Worm (Caenorhabditis elegans) whole organism, L1 larva: ENCODE data around the gene selt-1.1.

Experiments used
- C16A3.4 ChIP-seq: fragments of 150-350 bp; optimal IDR thresholded peaks from 2 replicates; lab custom pipeline; 2014; ENCODE audit warnings: missing biosample characterization, missing genetic modification characterization
- F16B12.6 ChIP-seq: fragments of 150-350 bp; optimal IDR thresholded peaks from 2 replicates; lab custom pipeline; 2014; ENCODE audit warnings: missing biosample characterization, missing genetic modification characterization
- aly-2 ChIP-seq: fragments of 150-350 bp; optimal IDR thresholded peaks from 2 replicates; lab custom pipeline; 2014; ENCODE audit warnings: missing biosample characterization, missing genetic modification characterization
- blmp-1 ChIP-seq: fragments of 150-350 bp; optimal IDR thresholded peaks from 2 replicates; lab custom pipeline; 2014; ENCODE audit warnings: missing biosample characterization, missing genetic modification characterization
- ceh-63 ChIP-seq: fragments of 200-800 bp; sonication (Bioruptor generic); optimal IDR thresholded peaks from 2 replicates; lab custom pipeline; 2018; ENCODE audit warnings: mild to moderate bottlenecking, missing genetic modification characterization, missing compliant biosample characterization
- ceh-8 ChIP-seq: fragments of 200-800 bp; sonication (Bioruptor generic); optimal IDR thresholded peaks from 2 replicates; lab custom pipeline; 2018; ENCODE audit warnings: mild to moderate bottlenecking, missing genetic modification characterization, moderate library complexity, missing compliant biosample characterization
- ceh-82 ChIP-seq, 3 experiments: fragments of 150-350 bp in 1 of 3; sonication (generic microtip) in 2 of 3; optimal IDR thresholded peaks; 2 replicates each; lab custom pipeline; 2014 to 2017; ENCODE audit warnings: missing biosample characterization in 3 of 3, missing genetic modification characterization in 3 of 3
- ceh-90 ChIP-seq: sonication (generic microtip); optimal IDR thresholded peaks from 2 replicates; lab custom pipeline; 2016; ENCODE audit warnings: missing genetic modification characterization, missing compliant biosample characterization
- ces-1 ChIP-seq: fragments of 150-350 bp; optimal IDR thresholded peaks from 2 replicates; lab custom pipeline; 2014; ENCODE audit warnings: missing biosample characterization, missing genetic modification reagents, missing genetic modification characterization
- dpl-1 ChIP-seq, 3 experiments: fragments of 150-350 bp in 2 of 3; sonication (generic microtip) in 1 of 3; optimal IDR thresholded peaks; 2 replicates each; lab custom pipeline; 2014 to 2017; ENCODE audit warnings: missing biosample characterization in 3 of 3, missing genetic modification characterization in 3 of 3, missing genetic modification reagents in 3 of 3
- dsc-1 ChIP-seq: sonication (generic microtip); optimal IDR thresholded peaks from 2 replicates; lab custom pipeline; 2016; ENCODE audit warnings: mild to moderate bottlenecking, missing genetic modification characterization, missing compliant biosample characterization
- efl-1 ChIP-seq, 4 experiments: fragments of 150-350 bp; optimal IDR thresholded peaks in 3 of 4; peaks in 1 of 4; 1 replicate in 1 of 4; 2 replicates in 3 of 4; lab custom pipeline; 2014; ENCODE audit warnings: missing biosample characterization in 2 of 4, missing genetic modification characterization in 2 of 4, missing genetic modification reagents in 2 of 4
- efl-3 ChIP-seq: fragments of 200-800 bp; sonication (Bioruptor generic); optimal IDR thresholded peaks from 2 replicates; lab custom pipeline; 2018; ENCODE audit warnings: mild to moderate bottlenecking, missing genetic modification characterization, missing compliant biosample characterization
- elt-3 ChIP-seq, 6 experiments: fragments of 150-350 bp in 1 of 6; sonication (generic microtip); optimal IDR thresholded peaks; 2 replicates each; lab custom pipeline; 2017 to 2018; ENCODE audit warnings: missing biosample characterization in 6 of 6, missing genetic modification characterization in 6 of 6, inconsistent platforms in 1 of 6
- fkh-10 ChIP-seq: sonication (generic microtip); optimal IDR thresholded peaks from 2 replicates; lab custom pipeline; 2017; ENCODE audit warnings: missing biosample characterization, missing genetic modification reagents, missing genetic modification characterization
- irx-1 ChIP-seq: sonication (generic microtip); optimal IDR thresholded peaks from 2 replicates; lab custom pipeline; 2016; ENCODE audit warnings: missing genetic modification characterization, missing compliant biosample characterization
- jun-1 ChIP-seq: fragments of 150-350 bp; optimal IDR thresholded peaks from 2 replicates; lab custom pipeline; 2014; ENCODE audit warnings: missing biosample characterization, missing genetic modification reagents, missing genetic modification characterization
- lin-14 ChIP-seq: fragments of 200-800 bp; sonication (Bioruptor generic); optimal IDR thresholded peaks from 2 replicates; lab custom pipeline; 2018; ENCODE audit warnings: mild to moderate bottlenecking, missing genetic modification characterization, moderate library complexity, missing compliant biosample characterization
- lin-35 ChIP-seq, 2 experiments: fragments of 150-350 bp; optimal IDR thresholded peaks; 2 replicates each; lab custom pipeline; 2014; ENCODE audit warnings: missing biosample characterization in 2 of 2, missing genetic modification characterization in 2 of 2, missing genetic modification reagents in 2 of 2
- lsy-2 ChIP-seq, 2 experiments: fragments of 150-350 bp; optimal IDR thresholded peaks; 2 replicates each; lab custom pipeline; 2014; ENCODE audit warnings: missing biosample characterization in 2 of 2, missing genetic modification characterization in 2 of 2
- mdl-1 ChIP-seq, 2 experiments: fragments of 150-350 bp; optimal IDR thresholded peaks; 2 replicates each; lab custom pipeline; 2014 to 2017; ENCODE audit warnings: missing biosample characterization in 2 of 2, missing genetic modification characterization in 2 of 2, inconsistent platforms in 1 of 2
- mep-1 ChIP-seq: fragments of 150-350 bp; optimal IDR thresholded peaks from 2 replicates; lab custom pipeline; 2014; ENCODE audit warnings: missing biosample characterization, missing genetic modification characterization
- nhr-20 ChIP-seq: sonication (generic microtip); optimal IDR thresholded peaks from 2 replicates; lab custom pipeline; 2016; ENCODE audit warnings: mild to moderate bottlenecking, missing genetic modification characterization, missing compliant biosample characterization
- nhr-28 ChIP-seq: fragments of 150-350 bp; optimal IDR thresholded peaks from 2 replicates; lab custom pipeline; 2014; ENCODE audit warnings: missing biosample characterization, missing genetic modification characterization
- nhr-47 ChIP-seq: sonication (generic microtip); optimal IDR thresholded peaks from 2 replicates; lab custom pipeline; 2016; ENCODE audit warnings: mild to moderate bottlenecking, missing genetic modification characterization, moderate library complexity, missing compliant biosample characterization
- nhr-71 ChIP-seq: sonication (generic microtip); optimal IDR thresholded peaks from 2 replicates; lab custom pipeline; 2016; ENCODE audit warnings: mild to moderate bottlenecking, missing genetic modification characterization, moderate library complexity, missing compliant biosample characterization
- nhr-76 ChIP-seq: sonication (generic microtip); optimal IDR thresholded peaks from 2 replicates; lab custom pipeline; 2017; ENCODE audit warnings: missing biosample characterization, missing genetic modification characterization
- nhr-84 ChIP-seq: sonication (generic microtip); optimal IDR thresholded peaks from 2 replicates; lab custom pipeline; 2017; ENCODE audit warnings: missing biosample characterization, missing genetic modification characterization
- nhr-85 ChIP-seq: sonication (generic microtip); peaks from one replicate; lab custom pipeline; 2016; ENCODE audit warnings: missing genetic modification characterization, inconsistent platforms, missing compliant biosample characterization
- nhr-90 ChIP-seq: sonication (generic microtip); optimal IDR thresholded peaks from 2 replicates; lab custom pipeline; 2016; ENCODE audit warnings: mild to moderate bottlenecking, missing genetic modification characterization, missing compliant biosample characterization; ENCODE audit not compliant: poor library complexity
- pag-3 ChIP-seq: sonication (generic microtip); optimal IDR thresholded peaks from 2 replicates; lab custom pipeline; 2017; ENCODE audit warnings: missing genetic modification characterization, mild to moderate bottlenecking, missing compliant biosample characterization, antibody characterized with exemption, borderline replicate concordance; ENCODE audit not compliant: insufficient read depth
- rnt-1 ChIP-seq: sonication (generic microtip); optimal IDR thresholded peaks from 2 replicates; lab custom pipeline; 2016; ENCODE audit warnings: mild to moderate bottlenecking, missing genetic modification characterization, moderate library complexity, missing compliant biosample characterization
- skn-1 ChIP-seq: fragments of 150-350 bp; optimal IDR thresholded peaks from 2 replicates; lab custom pipeline; 2014; ENCODE audit warnings: missing biosample characterization, missing genetic modification characterization
- snpc-4 ChIP-seq: fragments of 150-350 bp; optimal IDR thresholded peaks from 2 replicates; lab custom pipeline; 2014; ENCODE audit warnings: missing biosample characterization, missing genetic modification characterization
- snu-23 ChIP-seq: sonication (generic microtip); optimal IDR thresholded peaks from 2 replicates; lab custom pipeline; 2016; ENCODE audit warnings: missing genetic modification characterization, missing compliant biosample characterization
- sox-4 ChIP-seq: sonication (generic microtip); optimal IDR thresholded peaks from 2 replicates; lab custom pipeline; 2016; ENCODE audit warnings: missing genetic modification characterization, missing compliant biosample characterization
- sup-37 ChIP-seq: fragments of 200-800 bp; sonication (Bioruptor generic); optimal IDR thresholded peaks from 2 replicates; lab custom pipeline; 2018; ENCODE audit warnings: mild to moderate bottlenecking, missing genetic modification characterization, missing compliant biosample characterization
- swsn-7 ChIP-seq: sonication (generic microtip); optimal IDR thresholded peaks from 2 replicates; lab custom pipeline; 2016; ENCODE audit warnings: missing genetic modification characterization, missing compliant biosample characterization
- tbx-2 ChIP-seq: sonication (generic microtip); optimal IDR thresholded peaks from 2 replicates; lab custom pipeline; 2016; ENCODE audit warnings: missing genetic modification characterization, missing compliant biosample characterization
- tlp-1 ChIP-seq: fragments of 150-350 bp; optimal IDR thresholded peaks from 2 replicates; lab custom pipeline; 2014; ENCODE audit warnings: missing biosample characterization, missing genetic modification characterization
- unc-130 ChIP-seq: fragments of 150-350 bp; optimal IDR thresholded peaks from 2 replicates; lab custom pipeline; 2017; ENCODE audit warnings: missing biosample characterization, missing genetic modification characterization, inconsistent platforms
- unc-30 ChIP-seq: sonication (generic microtip); optimal IDR thresholded peaks from 2 replicates; lab custom pipeline; 2017; ENCODE audit warnings: missing biosample characterization, missing genetic modification characterization
- unc-62 ChIP-seq: fragments of 150-350 bp; optimal IDR thresholded peaks from 2 replicates; lab custom pipeline; 2014; ENCODE audit warnings: missing biosample characterization, missing genetic modification reagents, missing genetic modification characterization
- unc-86 ChIP-seq: sonication (generic microtip); optimal IDR thresholded peaks from 2 replicates; lab custom pipeline; 2016; ENCODE audit warnings: missing genetic modification characterization, missing compliant biosample characterization
- xbp-1 ChIP-seq: sonication (generic microtip); optimal IDR thresholded peaks from 2 replicates; lab custom pipeline; 2016; ENCODE audit warnings: missing genetic modification characterization, missing compliant biosample characterization
- zag-1 ChIP-seq: fragments of 150-350 bp; optimal IDR thresholded peaks from 2 replicates; lab custom pipeline; 2014; ENCODE audit warnings: missing biosample characterization, missing genetic modification characterization
- zip-4 ChIP-seq: fragments of 200-800 bp; sonication (Bioruptor generic); optimal IDR thresholded peaks from 2 replicates; lab custom pipeline; 2018; ENCODE audit warnings: mild to moderate bottlenecking, missing genetic modification characterization, moderate library complexity, missing compliant biosample characterization
- ztf-4 ChIP-seq: fragments of 150-350 bp; optimal IDR thresholded peaks from 2 replicates; lab custom pipeline; 2014; ENCODE audit warnings: missing biosample characterization, missing genetic modification characterization

Gene selt-1.1

DNA sequence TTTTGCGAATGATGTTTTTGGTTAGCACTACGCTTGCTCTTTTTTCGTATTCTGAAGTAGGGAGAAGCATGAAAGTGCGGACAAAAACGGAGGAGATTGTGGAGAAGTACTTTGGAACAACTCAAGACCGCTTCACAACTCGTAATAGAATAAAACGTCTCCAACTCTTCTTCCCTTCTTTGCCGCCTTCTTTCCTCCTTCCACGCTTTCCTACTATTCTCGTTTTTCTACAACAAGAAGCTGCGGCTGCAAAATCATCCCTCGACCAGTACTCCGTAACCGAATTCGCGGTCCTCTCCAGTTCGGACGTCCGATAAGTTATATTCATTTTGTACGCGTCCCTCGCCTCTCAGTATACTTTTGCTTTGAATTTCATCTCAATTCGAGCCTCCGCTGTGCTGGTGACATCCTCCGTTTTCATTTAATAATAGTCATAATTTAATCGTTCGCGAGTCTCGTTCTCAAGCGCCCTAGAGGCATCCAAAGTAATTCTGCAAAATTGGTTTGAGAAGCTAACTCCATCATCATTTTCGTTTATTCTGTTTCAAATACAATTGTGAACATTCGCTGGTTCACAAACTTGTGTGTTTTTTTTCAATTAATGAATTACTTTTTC lies 23.6 kb upstream of the selt-1.1 start:
- peak; percentile 68 for TF ChIP-seq lin-14 (GFP tag; lab: Kevin White, UChicago)
- no peak for TF ChIP-seq tlp-1 (tag; lab: Kevin White, UChicago)
- TF ChIP-seq unc-30 (tag; lab: Kevin White, UChicago): no peak
- peak; percentile 53 for TF ChIP-seq fkh-10 (GFP tag; lab: Kevin White, UChicago)
- no peak for TF ChIP-seq lin-35 (GFP tag; optimal IDR thresholded peaks at IDR 0.05; lab: Kevin White, UChicago)
- TF ChIP-seq efl-1 (optimal IDR thresholded peaks at IDR 0.05; lab: Kevin White, UChicago): no peak
- no peak for TF ChIP-seq efl-1 (GFP tag; optimal IDR thresholded peaks at IDR 0.05 in 1 of 2; lab: Kevin White, UChicago)
- peak; percentile 56 for TF ChIP-seq ces-1 (GFP tag; lab: Kevin White, UChicago)
- TF ChIP-seq ceh-63: no peak
- no peak for TF ChIP-seq ceh-90 (tag; lab: Kevin White, UChicago)

DNA sequence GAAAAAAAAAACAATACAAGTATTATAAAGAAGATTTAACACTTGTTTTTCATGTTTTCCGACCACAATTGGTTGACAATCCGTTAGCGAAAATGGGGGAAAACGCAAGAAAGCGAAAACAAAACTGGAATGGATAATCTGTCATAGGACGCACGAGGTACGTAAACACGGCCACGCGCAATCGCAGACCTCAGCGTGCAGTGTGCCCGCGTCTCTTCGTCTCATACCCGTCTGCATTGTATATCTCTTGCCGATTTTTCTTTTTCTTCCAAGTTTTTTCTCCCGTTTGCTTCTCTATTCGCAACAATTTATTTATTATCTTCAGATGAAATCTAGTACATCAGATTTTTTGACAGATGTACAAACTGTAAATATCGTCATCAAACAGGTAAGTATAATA lies 17.4 kb upstream of the selt-1.1 start, which contains the start of gene trpp-9:
Gene trpp-9 (plus strand): TSS at position 261 of the 400 bp plus-strand sequence.
- TF ChIP-seq zip-4 (GFP tag; lab: Kevin White, UChicago) (no peak), efl-3 (GFP tag; lab: Kevin White, UChicago) (no peak), snpc-4 (tag; lab: Kevin White, UChicago) (no peak), irx-1 (tag; lab: Kevin White, UChicago) (peak; percentile 32), unc-86 (tag; lab: Kevin White, UChicago) (no peak), lin-14 (GFP tag; lab: Kevin White, UChicago) (peak; percentile 80), nhr-28 (tag; lab: Kevin White, UChicago) (no peak), pag-3 (tag; lab: Kevin White, UChicago) (no peak), nhr-71 (tag; lab: Kevin White, UChicago) (peak; percentile 60), unc-130 (peak; percentile 52), sox-4 (tag; lab: Kevin White, UChicago) (no peak), nhr-90 (peak; percentile 33), zag-1 (tag; lab: Kevin White, UChicago) (no peak), rnt-1 (peak; percentile 57), unc-30 (tag; lab: Kevin White, UChicago) (no peak), aly-2 (no peak), dsc-1 (tag; lab: Kevin White, UChicago) (peak; percentile 48), C16A3.4 (tag; lab: Kevin White, UChicago) (peak; percentile 55), ceh-82 (tag; optimal IDR thresholded peaks at IDR 0.05; lab: Kevin White, UChicago) (peak in 2 of 3 experiments; percentile 28 to 71), nhr-85 (tag; lab: Kevin White, UChicago) (peak; percentile 87), nhr-20 (tag; lab: Kevin White, UChicago) (peak; percentile 63), ceh-90 (tag; lab: Kevin White, UChicago) (no peak), lin-35 (GFP tag; optimal IDR thresholded peaks at IDR 0.05; lab: Kevin White, UChicago) (peak; percentile 40 to 63), blmp-1 (tag; lab: Kevin White, UChicago) (peak; percentile 98), unc-62 (GFP tag; lab: Kevin White, UChicago) (no peak), mdl-1 (tag; optimal IDR thresholded peaks at IDR 0.05; lab: Kevin White, UChicago) (peak in 1 of 2 experiments; percentile 74), lsy-2 (tag; optimal IDR thresholded peaks at IDR 0.05; lab: Kevin White, UChicago) (peak; percentile 27 to 55), mep-1 (peak; percentile 67), swsn-7 (tag; lab: Kevin White, UChicago) (peak; percentile 49), dpl-1 (GFP tag; optimal IDR thresholded peaks at IDR 0.05; lab: Kevin White, UChicago) (peak in 2 of 3 experiments; percentile 25 to 26), tbx-2 (tag; lab: Kevin White, UChicago) (peak; percentile 57), F16B12.6 (peak; percentile 90), nhr-76 (tag; lab: Kevin White, UChicago) (no peak), ztf-4 (tag; lab: Kevin White, UChicago) (peak; percentile 69), nhr-84 (tag; lab: Kevin White, UChicago) (no peak), elt-3 (tag; optimal IDR thresholded peaks at IDR 0.05; lab: Kevin White, UChicago) (peak in 1 of 6 experiments; percentile 45), sup-37 (GFP tag; lab: Kevin White, UChicago) (no peak), efl-1 (optimal IDR thresholded peaks at IDR 0.05; lab: Kevin White, UChicago) (peak; percentile 21 to 22), efl-1 (GFP tag; optimal IDR thresholded peaks at IDR 0.05 in 1 of 2; lab: Kevin White, UChicago) (peak; percentile 17 to 33), ceh-8 (GFP tag; lab: Kevin White, UChicago) (no peak), jun-1 (tag; lab: Kevin White, UChicago) (no peak), snu-23 (GFP tag; lab: Kevin White, UChicago) (peak; percentile 79), nhr-47 (tag; lab: Kevin White, UChicago) (peak; percentile 63), skn-1 (tag; lab: Kevin White, UChicago) (peak; percentile 19), xbp-1 (tag; lab: Kevin White, UChicago) (peak; percentile 21)
- TF ChIP-seq, all 84 proteins: peak for 27
